Fruit fly (Drosophila melanogaster) Kc167 (cell line): ENCODE results near the gene SKIP.

Experiments used
- Myc ChIP-seq: fragments of >200 bp; optimal IDR thresholded peaks from 2 replicates; lab custom pipeline; 2017; ENCODE audit warnings: missing external identifiers
- h ChIP-seq: fragments of >200 bp; optimal IDR thresholded peaks from 3 replicates; lab custom pipeline; 2018; ENCODE audit warnings: missing external identifiers
- insv ChIP-seq: fragments of >200 bp; optimal IDR thresholded peaks from 3 replicates; lab custom pipeline; 2018; ENCODE audit warnings: missing external identifiers
- psq ChIP-seq: fragments of >200 bp; optimal IDR thresholded peaks from 2 replicates; lab custom pipeline; 2017; ENCODE audit warnings: missing external identifiers

- TF ChIP-seq insv (no peak), Myc (lab: Kevin White, UChicago) (no peak), h (lab: Kevin White, UChicago) (no peak), psq (no peak)
These were observed 30.5 kb upstream of the SKIP start, which contains the start of gene CG13407 for dm6 chr3R:22103114-22103513.
